Fruit fly (Drosophila melanogaster): ENCODE data around the gene Pp1-13C.

Pp1-13C gene

DNA sequence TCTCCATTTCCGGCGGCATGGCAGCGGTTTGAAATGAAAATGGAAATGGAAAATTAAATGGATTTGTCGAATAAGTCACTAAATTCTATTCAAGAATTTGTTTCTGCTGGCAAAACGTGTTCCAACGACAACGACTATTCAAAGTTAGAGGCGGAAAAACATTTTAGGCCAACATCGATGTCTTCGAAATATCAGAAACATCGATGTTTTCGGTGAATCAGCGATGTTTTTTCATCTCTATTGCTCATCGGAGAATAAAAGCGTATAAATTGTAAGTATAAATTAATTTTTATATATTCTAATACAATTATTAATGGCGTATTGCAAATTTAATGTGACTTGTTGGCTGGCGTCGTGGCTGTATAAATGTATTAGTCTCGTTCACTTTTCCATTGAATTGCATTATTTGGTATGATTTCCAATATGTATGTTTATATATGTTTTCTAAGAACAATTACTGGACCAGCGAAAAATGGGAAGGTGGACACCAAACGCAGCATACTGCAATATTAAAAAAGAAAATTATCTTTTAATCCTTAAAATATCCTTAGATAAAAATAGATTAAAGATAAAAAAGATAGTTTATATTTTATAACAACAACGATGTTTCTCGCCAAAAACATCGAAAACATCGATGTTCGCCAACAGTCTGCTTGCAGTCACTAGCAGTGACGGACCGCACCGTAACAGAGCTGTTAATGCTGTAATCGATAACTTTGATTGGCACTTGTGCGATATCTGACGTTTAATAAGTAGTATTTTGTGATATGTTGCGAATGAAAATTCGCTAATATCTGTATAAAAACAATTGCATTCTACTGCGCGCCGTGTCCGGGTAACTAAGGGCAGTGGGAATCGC, 16.2 kb downstream of the Pp1-13C start, which contains the start of the genes CG12608 and Prp5:
TSS of gene CG12608 (minus strand) at position 153 of the 859 bp plus-strand sequence.
TSS of gene Prp5 (plus strand) at position 697 of the 859 bp plus-strand sequence.
- TF ChIP-seq bab1 (GFP tag; optimal IDR thresholded peaks at IDR 0.05) (no peak), toe (GFP tag; optimal IDR thresholded peaks at IDR 0.05) (no peak), CG12768 (GFP tag; optimal IDR thresholded peaks at IDR 0.05) (no peak), Crg-1 (GFP tag; optimal IDR thresholded peaks at IDR 0.05) (no peak), Hr96 (GFP tag; optimal IDR thresholded peaks at IDR 0.05) (no peak)

DNA sequence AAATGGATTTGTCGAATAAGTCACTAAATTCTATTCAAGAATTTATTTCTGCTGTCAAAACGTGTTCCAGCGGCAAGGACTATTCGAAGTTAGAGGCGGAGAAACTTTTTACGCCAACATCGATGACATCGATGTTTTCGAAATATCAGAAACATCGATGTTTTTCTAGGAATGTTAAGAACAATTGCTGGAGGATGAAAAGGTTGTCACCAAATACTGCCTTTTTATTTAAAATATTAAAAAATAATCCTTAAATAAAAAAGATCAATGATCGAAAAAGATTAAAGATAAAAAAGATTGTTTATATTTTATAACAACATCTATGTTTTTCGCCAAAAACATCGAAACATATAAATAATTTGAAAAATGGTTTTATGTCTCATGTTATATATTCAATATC, 18.8 kb downstream of the Pp1-13C start, which contains the start of gene CG9123:
TSS of gene CG9123 (minus strand) at position 101 of the 400 bp plus-strand sequence.
- TF ChIP-seq CG33017 (tag; optimal IDR thresholded peaks at IDR 0.05): no peak
- no peak for TF ChIP-seq cnc (optimal IDR thresholded peaks at IDR 0.05)
- TF ChIP-seq Crg-1 (GFP tag; optimal IDR thresholded peaks at IDR 0.05): no peak
- TF ChIP-seq tj (GFP tag; optimal IDR thresholded peaks at IDR 0.05): no peak
- no peak for TF ChIP-seq CG12768 (GFP tag; optimal IDR thresholded peaks at IDR 0.05)
- TF ChIP-seq CG1620 (GFP tag; optimal IDR thresholded peaks at IDR 0.05): no peak
- no peak for TF ChIP-seq pad (GFP tag; optimal IDR thresholded peaks at IDR 0.05)
- no peak for TF ChIP-seq CG14711 (tag; optimal IDR thresholded peaks at IDR 0.05)
- no peak for TF ChIP-seq Clk (GFP tag; optimal IDR thresholded peaks at IDR 0.05)
- no peak for TF ChIP-seq CG11617 (GFP tag; optimal IDR thresholded peaks at IDR 0.05)
- no peak for TF ChIP-seq Hr96 (GFP tag; optimal IDR thresholded peaks at IDR 0.05)
- no peak for TF ChIP-seq CG7045 (GFP tag; optimal IDR thresholded peaks at IDR 0.05)

DNA sequence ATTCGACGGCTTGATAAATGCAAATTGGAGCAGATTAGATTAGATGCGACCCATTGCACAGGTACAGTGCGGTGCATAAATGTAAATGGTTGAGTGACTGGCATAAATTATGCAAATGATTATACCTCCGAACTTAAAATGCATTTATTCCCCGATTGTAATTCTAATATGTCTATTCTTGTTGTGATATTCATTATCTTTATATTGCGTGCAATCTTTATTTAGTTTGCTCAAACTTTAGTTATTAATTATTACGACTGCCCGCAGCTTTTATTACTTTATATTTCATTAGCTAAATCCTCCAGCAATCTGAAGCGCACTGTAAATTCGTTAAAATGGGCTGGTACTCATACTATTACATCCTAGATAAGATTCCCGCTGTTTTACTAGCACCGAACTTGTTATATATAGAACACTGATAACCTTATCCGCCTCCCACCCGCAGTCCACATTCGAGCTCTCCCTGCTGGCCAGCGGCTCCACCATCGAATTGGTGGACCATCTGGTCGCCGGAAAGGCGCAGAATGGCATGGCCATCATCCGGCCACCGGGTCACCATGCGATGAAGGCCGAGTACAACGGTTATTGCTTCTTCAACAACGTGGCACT, 24.9 kb downstream of the Pp1-13C start:
- no peak for TF ChIP-seq toe (GFP tag; optimal IDR thresholded peaks at IDR 0.05)
- TF ChIP-seq CG12768 (GFP tag; optimal IDR thresholded peaks at IDR 0.05): peak; percentile 43
- peak; percentile 43 for TF ChIP-seq Hr96 (GFP tag; optimal IDR thresholded peaks at IDR 0.05)
- no peak for TF ChIP-seq CG1620 (GFP tag; optimal IDR thresholded peaks at IDR 0.05)
- TF ChIP-seq bab1 (GFP tag; optimal IDR thresholded peaks at IDR 0.05): no peak
- no peak for TF ChIP-seq kay (GFP tag; ENCODE audit: borderline replicate concordance)
- TF ChIP-seq ovo (GFP tag; optimal IDR thresholded peaks at IDR 0.05): no peak
- TF ChIP-seq Crg-1 (GFP tag; optimal IDR thresholded peaks at IDR 0.05): no peak
- peak; percentile 71 for TF ChIP-seq CG14711 (tag; optimal IDR thresholded peaks at IDR 0.05)
- peak; percentile 77 for TF ChIP-seq CG7101 (tag; optimal IDR thresholded peaks at IDR 0.05)
- peak; percentile 48 for TF ChIP-seq Mnt (GFP tag; optimal IDR thresholded peaks at IDR 0.05)
- peak; percentile 43 for TF ChIP-seq CG7045 (GFP tag; optimal IDR thresholded peaks at IDR 0.05)
- TF ChIP-seq tj (GFP tag; optimal IDR thresholded peaks at IDR 0.05): peak; percentile 56
- peak; percentile 75 for TF ChIP-seq CG11617 (GFP tag; optimal IDR thresholded peaks at IDR 0.05)
- TF ChIP-seq Clk (GFP tag; optimal IDR thresholded peaks at IDR 0.05): no peak
- TF ChIP-seq CG33017 (tag; optimal IDR thresholded peaks at IDR 0.05): peak; percentile 61
- TF ChIP-seq CG5204 (GFP tag; optimal IDR thresholded peaks at IDR 0.05): no peak
- TF ChIP-seq cnc (optimal IDR thresholded peaks at IDR 0.05): peak; percentile 36 to 79
- peak; percentile 87 for TF ChIP-seq cic (GFP tag; optimal IDR thresholded peaks at IDR 0.05)
- peak; percentile 48 for TF ChIP-seq pad (GFP tag; optimal IDR thresholded peaks at IDR 0.05)

DNA sequence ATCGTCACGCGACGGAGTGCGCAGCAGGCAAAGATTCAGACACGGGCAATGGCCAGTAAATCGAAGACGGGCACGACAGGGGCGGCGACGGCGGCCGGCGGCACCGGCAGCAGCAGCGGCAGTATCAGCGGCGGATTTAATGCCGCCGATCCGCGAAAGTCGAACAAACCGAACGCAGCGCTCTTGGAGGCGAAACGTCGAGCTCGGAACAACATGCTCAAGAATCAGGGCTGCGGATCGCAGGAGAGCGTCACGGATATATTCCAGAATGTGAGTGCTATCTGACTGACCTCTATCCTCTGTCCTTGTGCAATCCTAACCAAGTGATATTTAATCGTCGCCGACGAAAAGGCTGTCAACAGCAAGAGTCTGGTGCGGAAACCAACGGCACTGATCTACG, 25.9 kb downstream of the Pp1-13C start:
- TF ChIP-seq CG14711 (tag; optimal IDR thresholded peaks at IDR 0.05) (no peak), Mnt (GFP tag; optimal IDR thresholded peaks at IDR 0.05) (peak; percentile 26)

DNA sequence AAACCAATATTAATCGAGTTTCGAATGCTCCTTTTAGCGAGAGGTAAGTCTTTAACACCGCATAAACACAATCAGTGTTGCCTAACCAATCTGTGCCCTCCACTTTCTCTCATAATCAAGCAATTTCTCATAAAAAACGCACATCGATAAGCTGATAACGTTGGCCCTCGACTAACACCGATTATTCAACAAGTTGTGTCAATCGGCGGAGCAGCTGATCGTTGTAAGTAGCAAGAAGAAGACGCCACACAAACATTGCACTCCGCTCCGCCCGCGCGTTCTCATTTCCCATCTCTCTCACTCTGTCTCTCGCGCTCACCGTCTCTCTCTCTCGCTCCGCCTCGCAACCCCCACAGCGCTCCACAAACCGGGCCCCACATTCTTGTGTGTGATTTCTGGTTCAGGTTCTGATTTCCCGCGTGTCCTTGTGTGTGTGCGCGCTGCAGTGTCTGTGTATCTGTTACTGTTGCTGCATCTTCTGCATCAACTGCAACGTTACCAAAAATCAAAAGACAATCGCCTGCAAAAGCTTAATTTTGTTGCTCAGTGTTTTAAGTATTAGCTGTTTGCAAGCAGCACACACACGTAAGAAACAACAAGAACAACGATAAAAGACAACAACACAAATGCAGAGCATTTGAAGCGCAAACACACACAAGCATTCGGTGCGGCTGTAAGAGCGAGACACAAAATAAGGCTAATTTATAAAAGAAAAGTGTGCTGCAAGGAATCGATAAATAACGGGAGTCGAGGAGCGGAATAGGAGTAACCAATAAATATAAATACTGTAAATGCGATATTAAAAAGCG, 27.6 kb downstream of the Pp1-13C start, which contains the start of the genes CG9114 and HDAC6:
TSS of gene CG9114 (minus strand) at position 89 of the 809 bp plus-strand sequence.
TSS of gene HDAC6 (plus strand) at position 245 of the 809 bp plus-strand sequence.
- TF ChIP-seq Mnt (GFP tag; optimal IDR thresholded peaks at IDR 0.05): peak; percentile 70
- TF ChIP-seq Hr96 (GFP tag; optimal IDR thresholded peaks at IDR 0.05): no peak
- TF ChIP-seq CG7045 (GFP tag; optimal IDR thresholded peaks at IDR 0.05): peak; percentile 1
- TF ChIP-seq toe (GFP tag; optimal IDR thresholded peaks at IDR 0.05): no peak
- peak; percentile 97 for TF ChIP-seq pad (GFP tag; optimal IDR thresholded peaks at IDR 0.05)
- TF ChIP-seq cnc (optimal IDR thresholded peaks at IDR 0.05): no peak
- peak; percentile 14 for TF ChIP-seq CG7101 (tag; optimal IDR thresholded peaks at IDR 0.05)
- peak; percentile 47 for TF ChIP-seq CG12768 (GFP tag; optimal IDR thresholded peaks at IDR 0.05)
- TF ChIP-seq kay (GFP tag; ENCODE audit: borderline replicate concordance): no peak
- no peak for TF ChIP-seq Clk (GFP tag; optimal IDR thresholded peaks at IDR 0.05)
- TF ChIP-seq tj (GFP tag; optimal IDR thresholded peaks at IDR 0.05): peak; percentile 37
- TF ChIP-seq CG5204 (GFP tag; optimal IDR thresholded peaks at IDR 0.05): no peak
- peak; percentile 78 for TF ChIP-seq cic (GFP tag; optimal IDR thresholded peaks at IDR 0.05)
- TF ChIP-seq CG14711 (tag; optimal IDR thresholded peaks at IDR 0.05): peak; percentile 20
- TF ChIP-seq bab1 (GFP tag; optimal IDR thresholded peaks at IDR 0.05): no peak
- TF ChIP-seq ovo (GFP tag; optimal IDR thresholded peaks at IDR 0.05): peak; percentile 76
- no peak for TF ChIP-seq CG1620 (GFP tag; optimal IDR thresholded peaks at IDR 0.05)
- TF ChIP-seq CG11617 (GFP tag; optimal IDR thresholded peaks at IDR 0.05): peak; percentile 3
- TF ChIP-seq Crg-1 (GFP tag; optimal IDR thresholded peaks at IDR 0.05): no peak
- no peak for TF ChIP-seq CG33017 (tag; optimal IDR thresholded peaks at IDR 0.05)
